Worm (Caenorhabditis elegans) whole organism, midembryonic: ENCODE measurements around the gene F42A6.6.

Source experiments
- T22C8.4 ChIP-seq: fragments of 200-800 bp; sonication (Bioruptor generic); IDR thresholded peaks from 2 replicates; pipeline ENCODE4 v1.3.6; 2022; ENCODE audit warnings: missing genetic modification characterization, missing compliant biosample characterization
- cog-1 ChIP-seq: sonication (generic microtip); optimal IDR thresholded peaks from 2 replicates; lab custom pipeline; 2016; ENCODE audit warnings: missing genetic modification characterization, missing compliant biosample characterization
- flt-1 ChIP-seq: fragments of 200-800 bp; sonication (Bioruptor generic); IDR thresholded peaks from 2 replicates; pipeline ENCODE4 v1.3.6; 2022; ENCODE audit warnings: missing genetic modification characterization, missing compliant biosample characterization
- klf-2 ChIP-seq: fragments of 200-800 bp; sonication (Bioruptor generic); conservative IDR thresholded peaks from 2 replicates; pipeline ENCODE4 v1.3.6; 2022; ENCODE audit warnings: missing genetic modification reagents, missing genetic modification characterization, missing compliant biosample characterization
- med-1 ChIP-seq: sonication (generic microtip); optimal IDR thresholded peaks from 2 replicates; lab custom pipeline; 2017; ENCODE audit warnings: missing genetic modification characterization, mild to moderate bottlenecking, missing compliant biosample characterization, antibody characterized with exemption, missing genetic modification reagents; ENCODE audit not compliant: insufficient read depth
- ref-1 ChIP-seq: fragments of 200-800 bp; sonication (Bioruptor generic); conservative IDR thresholded peaks from 2 replicates; pipeline ENCODE4 v1.3.6; 2022; ENCODE audit warnings: missing genetic modification reagents, missing genetic modification characterization, missing compliant biosample characterization
- tab-1 ChIP-seq: fragments of 200-800 bp; sonication (Bioruptor generic); IDR thresholded peaks from 2 replicates; pipeline ENCODE4 v1.3.6; 2022; ENCODE audit warnings: missing genetic modification characterization, missing compliant biosample characterization
- ztf-23 ChIP-seq: fragments of 200-800 bp; sonication (Bioruptor generic); IDR thresholded peaks from 2 replicates; pipeline ENCODE4 v1.3.6; 2022; ENCODE audit warnings: missing genetic modification reagents, missing genetic modification characterization, missing compliant biosample characterization
- ztf-29 ChIP-seq: fragments of 200-800 bp; sonication (Bioruptor generic); IDR thresholded peaks from 2 replicates; pipeline ENCODE4 v1.3.6; 2022; ENCODE audit warnings: missing genetic modification reagents, missing genetic modification characterization, missing compliant biosample characterization

F42A6.6 gene

DNA sequence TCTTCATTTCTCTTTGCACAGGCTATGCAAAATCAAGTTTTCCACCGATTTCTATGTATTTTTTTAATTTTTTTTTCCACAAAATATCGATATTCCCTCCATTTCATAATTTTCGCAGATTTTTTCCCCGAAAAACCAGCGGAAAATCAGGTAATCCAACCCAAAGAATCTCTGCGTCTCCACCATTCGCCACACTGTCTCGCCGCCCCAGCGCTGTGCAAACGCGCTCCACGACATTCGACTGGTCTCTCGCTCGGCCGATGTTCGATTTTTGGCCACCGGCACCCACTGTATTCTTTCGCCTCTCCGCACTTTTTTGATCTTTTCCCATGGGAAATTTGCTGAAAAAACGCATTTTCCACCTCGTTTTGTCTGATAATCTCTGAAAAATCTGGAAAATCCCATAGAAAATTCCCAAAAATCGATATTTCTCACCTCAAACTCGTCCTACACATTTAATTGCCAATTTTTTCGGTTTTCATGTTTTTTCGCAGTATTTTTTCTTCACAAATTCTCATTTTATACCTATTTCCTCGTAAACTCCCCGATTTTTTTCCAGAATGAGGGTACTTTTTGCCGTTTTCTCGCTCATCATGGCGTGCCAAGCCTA is 32.1 kb upstream of the F42A6.6 start, which contains the start of gene vha-19:
Gene vha-19 (plus strand): TSS at position 560 of the 610 bp plus-strand sequence.
- no peak for TF ChIP-seq ref-1 (GFP tag; lab: Robert Waterston, UW)
- TF ChIP-seq T22C8.4 (GFP tag; lab: Robert Waterston, UW) = no peak
- no peak for TF ChIP-seq klf-2 (GFP tag; lab: Robert Waterston, UW)
- TF ChIP-seq tab-1 (GFP tag; lab: Robert Waterston, UW) = no peak
- no peak for TF ChIP-seq cog-1
- TF ChIP-seq ztf-23 (GFP tag; lab: Robert Waterston, UW) = no peak
- no peak for TF ChIP-seq med-1
- TF ChIP-seq flt-1 (GFP tag; lab: Robert Waterston, UW) = no peak
- TF ChIP-seq ztf-29 (GFP tag; lab: Robert Waterston, UW) = no peak

ce11 chrIV:3363784-3364183 is 27.1 kb upstream of the F42A6.6 start:
- TF ChIP-seq ref-1 (GFP tag; lab: Robert Waterston, UW) (no peak), ztf-29 (GFP tag; lab: Robert Waterston, UW) (no peak), flt-1 (GFP tag; lab: Robert Waterston, UW) (no peak), T22C8.4 (GFP tag; lab: Robert Waterston, UW) (no peak), tab-1 (GFP tag; lab: Robert Waterston, UW) (no peak), med-1 (no peak), klf-2 (GFP tag; lab: Robert Waterston, UW) (no peak), ztf-23 (GFP tag; lab: Robert Waterston, UW) (no peak), cog-1 (no peak)

DNA sequence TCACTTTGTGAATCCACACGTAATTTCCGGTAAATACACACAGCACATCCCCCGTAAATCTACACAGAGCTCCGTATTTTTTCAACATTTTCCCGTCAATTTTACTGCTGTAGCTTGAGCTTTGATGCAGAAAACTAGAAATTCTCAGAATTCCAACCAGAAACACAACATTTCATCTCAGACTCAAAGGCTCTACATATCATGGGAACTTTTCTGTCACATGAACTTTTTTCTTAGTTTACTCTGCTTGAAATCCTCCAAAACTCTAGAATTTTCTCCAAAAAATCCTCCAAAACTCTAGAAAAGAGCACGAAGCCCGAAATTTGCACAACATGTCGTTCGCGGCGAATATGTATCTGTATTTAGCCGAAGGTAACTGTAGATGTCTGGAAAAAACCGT is 26.5 kb upstream of the F42A6.6 start, which contains the start of gene Y55H10A.2:
Gene Y55H10A.2 (plus strand): TSS at position 301 of the 400 bp plus-strand sequence.
- TF ChIP-seq tab-1 (GFP tag; lab: Robert Waterston, UW) (no peak), ref-1 (GFP tag; lab: Robert Waterston, UW) (no peak), ztf-29 (GFP tag; lab: Robert Waterston, UW) (no peak), klf-2 (GFP tag; lab: Robert Waterston, UW) (no peak), cog-1 (no peak), ztf-23 (GFP tag; lab: Robert Waterston, UW) (no peak), med-1 (no peak), flt-1 (GFP tag; lab: Robert Waterston, UW) (no peak), T22C8.4 (GFP tag; lab: Robert Waterston, UW) (no peak)

DNA sequence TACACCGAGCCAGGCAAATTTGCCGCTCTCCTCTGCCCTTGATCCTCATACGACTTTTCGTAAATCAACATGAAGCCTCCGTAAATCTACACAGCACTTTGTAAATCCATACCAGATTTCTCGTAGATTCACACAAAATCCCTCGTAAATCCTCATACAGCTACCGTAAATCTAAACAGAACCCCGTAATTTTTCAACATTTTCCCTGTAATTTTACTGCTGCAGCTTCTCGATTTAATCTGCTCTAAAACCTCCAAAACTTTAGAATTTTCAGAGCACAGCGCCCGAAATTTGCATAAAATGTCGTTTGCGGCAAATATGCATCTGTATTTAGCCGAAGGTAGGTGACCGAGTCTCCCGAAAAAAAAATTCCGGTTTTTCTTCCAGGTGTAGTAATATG is 18.1 kb upstream of the F42A6.6 start, which contains the start of gene F42A6.1:
Gene F42A6.1 (plus strand): TSS at position 301 of the 400 bp plus-strand sequence.
- TF ChIP-seq cog-1 = no peak
- no peak for TF ChIP-seq klf-2 (GFP tag; lab: Robert Waterston, UW)
- TF ChIP-seq tab-1 (GFP tag; lab: Robert Waterston, UW) = no peak
- TF ChIP-seq flt-1 (GFP tag; lab: Robert Waterston, UW) = no peak
- no peak for TF ChIP-seq ztf-29 (GFP tag; lab: Robert Waterston, UW)
- no peak for TF ChIP-seq T22C8.4 (GFP tag; lab: Robert Waterston, UW)
- TF ChIP-seq med-1 = no peak
- no peak for TF ChIP-seq ztf-23 (GFP tag; lab: Robert Waterston, UW)
- no peak for TF ChIP-seq ref-1 (GFP tag; lab: Robert Waterston, UW)

DNA sequence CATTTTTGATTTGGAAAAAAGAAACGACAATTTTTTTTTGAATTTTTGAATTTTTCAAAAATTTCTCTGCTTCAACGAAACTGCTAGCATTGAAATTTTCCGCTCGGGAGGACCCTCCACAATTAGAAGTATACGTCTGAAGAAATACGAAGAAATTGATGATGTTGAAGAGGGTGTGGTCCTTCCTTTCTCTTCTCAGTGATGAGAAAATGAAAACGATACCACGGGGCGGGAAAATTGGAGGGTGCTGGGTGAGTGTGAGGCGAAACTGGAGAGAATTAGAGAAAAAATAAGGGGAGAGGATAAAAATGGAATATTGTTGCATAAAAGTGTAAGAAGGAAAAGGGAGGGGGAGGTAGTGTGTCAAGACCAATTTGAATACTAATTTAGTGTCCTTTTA is 15.3 kb upstream of the F42A6.6 start:
- TF ChIP-seq T22C8.4 (GFP tag; lab: Robert Waterston, UW) = no peak
- TF ChIP-seq ztf-23 (GFP tag; lab: Robert Waterston, UW) = no peak
- no peak for TF ChIP-seq cog-1
- TF ChIP-seq flt-1 (GFP tag; lab: Robert Waterston, UW) = no peak
- no peak for TF ChIP-seq klf-2 (GFP tag; lab: Robert Waterston, UW)
- no peak for TF ChIP-seq tab-1 (GFP tag; lab: Robert Waterston, UW)
- no peak for TF ChIP-seq med-1
- TF ChIP-seq ztf-29 (GFP tag; lab: Robert Waterston, UW) = no peak
- TF ChIP-seq ref-1 (GFP tag; lab: Robert Waterston, UW) = no peak

ce11 chrIV:3349977-3350580 is 13.4 kb upstream of the F42A6.6 start, which contains the start of gene elks-1:
TSS of gene elks-1 (minus strand) at chrIV:3350027.
- TF ChIP-seq ztf-23 (GFP tag; lab: Robert Waterston, UW) = no peak
- no peak for TF ChIP-seq klf-2 (GFP tag; lab: Robert Waterston, UW)
- TF ChIP-seq T22C8.4 (GFP tag; lab: Robert Waterston, UW) = no peak
- no peak for TF ChIP-seq cog-1
- no peak for TF ChIP-seq med-1
- TF ChIP-seq tab-1 (GFP tag; lab: Robert Waterston, UW) = no peak

DNA sequence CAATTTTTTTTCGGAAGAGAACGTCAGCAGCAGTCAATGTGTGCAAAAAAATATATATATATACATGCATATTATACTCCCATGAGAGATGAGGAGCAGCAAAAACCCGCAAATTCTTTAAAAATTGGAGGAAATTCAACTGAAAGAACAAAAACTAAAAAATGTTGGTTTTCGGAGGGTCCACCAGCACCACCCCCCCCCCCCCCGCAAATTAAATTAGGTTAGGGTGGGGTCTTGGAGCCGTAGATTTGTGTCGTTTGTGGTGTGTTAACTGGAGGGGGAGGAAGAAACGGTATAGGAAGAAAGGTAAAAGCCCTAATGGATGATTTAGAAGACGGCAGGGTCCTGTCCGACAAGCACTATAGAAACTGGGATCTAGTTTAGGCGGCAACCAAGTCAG is 11.7 kb upstream of the F42A6.6 start:
- TF ChIP-seq med-1 = no peak
- TF ChIP-seq flt-1 (GFP tag; lab: Robert Waterston, UW) = no peak
- TF ChIP-seq klf-2 (GFP tag; lab: Robert Waterston, UW) = no peak
- TF ChIP-seq ztf-23 (GFP tag; lab: Robert Waterston, UW) = no peak
- TF ChIP-seq tab-1 (GFP tag; lab: Robert Waterston, UW) = no peak
- no peak for TF ChIP-seq ref-1 (GFP tag; lab: Robert Waterston, UW)
- no peak for TF ChIP-seq ztf-29 (GFP tag; lab: Robert Waterston, UW)
- TF ChIP-seq cog-1 = no peak
- TF ChIP-seq T22C8.4 (GFP tag; lab: Robert Waterston, UW) = no peak

DNA sequence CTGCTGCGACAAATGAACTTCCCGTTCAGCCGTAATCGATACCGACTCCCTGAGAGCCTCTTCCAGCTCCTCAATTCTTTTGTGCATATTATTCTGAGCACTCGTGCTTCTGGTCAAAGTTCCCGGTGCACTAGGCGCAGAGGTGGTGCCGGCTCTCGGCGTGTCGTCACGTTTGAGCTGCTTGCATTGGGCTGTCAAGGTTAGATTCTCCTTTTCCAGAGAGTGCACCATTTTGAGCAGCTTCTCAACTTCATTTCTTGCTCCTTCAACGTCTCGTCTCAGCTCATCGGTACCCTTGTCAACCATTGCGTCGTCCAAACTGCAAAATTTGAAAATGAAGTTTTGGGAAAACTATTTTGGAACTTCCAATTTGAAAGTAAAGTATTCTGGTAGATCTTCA is 8.8 kb upstream of the F42A6.6 start:
- TF ChIP-seq flt-1 (GFP tag; lab: Robert Waterston, UW) = no peak
- TF ChIP-seq ztf-29 (GFP tag; lab: Robert Waterston, UW) = no peak
- no peak for TF ChIP-seq ref-1 (GFP tag; lab: Robert Waterston, UW)
- TF ChIP-seq tab-1 (GFP tag; lab: Robert Waterston, UW) = no peak
- TF ChIP-seq ztf-23 (GFP tag; lab: Robert Waterston, UW) = no peak
- TF ChIP-seq klf-2 (GFP tag; lab: Robert Waterston, UW) = no peak
- TF ChIP-seq med-1 = no peak
- no peak for TF ChIP-seq T22C8.4 (GFP tag; lab: Robert Waterston, UW)
- TF ChIP-seq cog-1 = no peak

- TF ChIP-seq klf-2 (GFP tag; lab: Robert Waterston, UW) = no peak
- no peak for TF ChIP-seq ref-1 (GFP tag; lab: Robert Waterston, UW)
- TF ChIP-seq cog-1 = no peak
- no peak for TF ChIP-seq flt-1 (GFP tag; lab: Robert Waterston, UW)
- no peak for TF ChIP-seq ztf-29 (GFP tag; lab: Robert Waterston, UW)
- no peak for TF ChIP-seq tab-1 (GFP tag; lab: Robert Waterston, UW)
- no peak for TF ChIP-seq T22C8.4 (GFP tag; lab: Robert Waterston, UW)
- no peak for TF ChIP-seq ztf-23 (GFP tag; lab: Robert Waterston, UW)
- no peak for TF ChIP-seq med-1
Observed at ce11 chrIV:3341170-3341569, 4.5 kb upstream of the F42A6.6 start, which contains the start of gene F42A6.2. TSS of gene F42A6.2 (plus strand) at chrIV:3341470.
